Fruit fly (Drosophila melanogaster) Kc167 (cell line): ENCODE results near the gene Pde6.

Experiments
- Myc ChIP-seq: fragments of >200 bp; optimal IDR thresholded peaks from 2 replicates; lab custom pipeline; 2017; ENCODE audit warnings: missing external identifiers
- h ChIP-seq: fragments of >200 bp; optimal IDR thresholded peaks from 3 replicates; lab custom pipeline; 2018; ENCODE audit warnings: missing external identifiers
- insv ChIP-seq: fragments of >200 bp; optimal IDR thresholded peaks from 3 replicates; lab custom pipeline; 2018; ENCODE audit warnings: missing external identifiers
- psq ChIP-seq: fragments of >200 bp; optimal IDR thresholded peaks from 2 replicates; lab custom pipeline; 2017; ENCODE audit warnings: missing external identifiers
- ttk ChIP-seq: sonication (Bioruptor generic); optimal IDR thresholded peaks from 2 replicates; lab custom pipeline; 2017; ENCODE audit warnings: missing external identifiers

DNA sequence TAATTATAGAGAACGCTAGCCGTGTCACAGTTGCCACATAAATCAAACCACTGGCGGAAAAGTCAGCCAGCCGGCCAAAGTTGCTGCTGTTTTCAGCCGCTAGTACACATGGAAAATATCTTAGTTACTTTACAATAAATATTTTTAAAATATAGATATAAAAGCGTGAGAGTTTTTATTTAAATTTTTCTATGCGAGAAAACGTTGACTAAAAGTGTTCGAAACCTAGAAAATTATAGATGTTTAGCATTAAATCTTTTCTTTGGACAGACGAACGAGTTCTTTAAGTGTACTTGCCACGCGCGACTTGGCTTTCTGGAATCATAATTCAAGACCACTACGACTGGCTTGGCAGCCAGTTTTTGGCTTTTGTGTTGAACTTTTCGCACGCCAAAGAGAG is 71.6 kb downstream of the Pde6 start:
- TF ChIP-seq insv (lab: Kevin White, UChicago) = no peak
- TF ChIP-seq h (lab: Kevin White, UChicago) = no peak
- TF ChIP-seq psq = no peak
- no peak for TF ChIP-seq ttk (lab: Kevin White, UChicago)
- no peak for TF ChIP-seq Myc
